Fruit fly (Drosophila melanogaster) whole organism, embryonic: Measurements from ENCODE around the gene Smu1.

Source experiments
- Adf1 ChIP-seq: fragments of 200-800 bp; sonication (Bioruptor generic); IDR thresholded peaks from 2 replicates; pipeline ENCODE4 v1.3.6; 2022; ENCODE audit warnings: missing biosample characterization, missing genetic modification characterization
- CG11456 ChIP-seq: fragments of 200-800 bp; sonication (Bioruptor generic); IDR thresholded peaks from 3 replicates; pipeline ENCODE4 v1.3.6; 2022; ENCODE audit warnings: missing biosample characterization, missing genetic modification characterization
- CG16779 ChIP-seq: fragments of 200-800 bp; sonication (Bioruptor generic); IDR thresholded peaks from 2 replicates; pipeline ENCODE4 v1.3.6; 2022; ENCODE audit warnings: missing biosample characterization, missing genetic modification characterization
- CG17612 ChIP-seq: fragments of 200-800 bp; sonication (Bioruptor generic); IDR thresholded peaks from 2 replicates; pipeline ENCODE4 v1.3.6; 2022; ENCODE audit warnings: missing biosample characterization, missing genetic modification characterization
- CG2712 ChIP-seq: fragments of 200-800 bp; optimal IDR thresholded peaks from 3 replicates; lab custom pipeline; 2019; ENCODE audit warnings: missing biosample characterization, mild to moderate bottlenecking, missing genetic modification characterization, moderate library complexity
- CG30431 ChIP-seq: fragments of 200-800 bp; sonication (Bioruptor generic); optimal IDR thresholded peaks from 2 replicates; lab custom pipeline; 2017; ENCODE audit warnings: missing biosample characterization, missing genetic modification characterization
- CG8478 ChIP-seq: fragments of >200 bp; optimal IDR thresholded peaks from 2 replicates; lab custom pipeline; 2018
- D19A ChIP-seq: fragments of 200-800 bp; optimal IDR thresholded peaks from 3 replicates; lab custom pipeline; 2019; ENCODE audit warnings: missing biosample characterization, mild to moderate bottlenecking, missing genetic modification characterization, moderate library complexity
- Deaf1 ChIP-seq: fragments of 200-800 bp; optimal IDR thresholded peaks from 3 replicates; lab custom pipeline; 2019; ENCODE audit warnings: missing biosample characterization, mild to moderate bottlenecking, missing genetic modification characterization, moderate library complexity
- Ets65A ChIP-seq: fragments of 200-800 bp; sonication (Bioruptor generic); peaks from one replicate; lab custom pipeline; 2016; ENCODE audit warnings: missing biosample characterization, missing genetic modification characterization
- GATAe ChIP-seq: fragments of 200-800 bp; sonication (Bioruptor generic); conservative IDR thresholded peaks from 2 replicates; pipeline ENCODE4 v1.3.6; 2022; ENCODE audit warnings: missing biosample characterization, missing genetic modification characterization
- H2.0 ChIP-seq: fragments of 200-800 bp; sonication (Bioruptor generic); IDR thresholded peaks from 2 replicates; pipeline ENCODE4 v1.3.6; 2022; ENCODE audit warnings: missing biosample characterization, missing genetic modification characterization
- HLH3B ChIP-seq: fragments of 200-800 bp; sonication (Bioruptor generic); IDR thresholded peaks from 2 replicates; pipeline ENCODE4 v1.3.6; 2022; ENCODE audit warnings: missing biosample characterization, missing genetic modification characterization
- HLH54F ChIP-seq: fragments of 200-800 bp; sonication (Bioruptor generic); optimal IDR thresholded peaks from 3 replicates; lab custom pipeline; 2016; ENCODE audit warnings: missing biosample characterization, missing genetic modification characterization
- HmgZ ChIP-seq: fragments of 200-800 bp; sonication (Bioruptor generic); optimal IDR thresholded peaks from 2 replicates; lab custom pipeline; 2018; ENCODE audit warnings: missing biosample characterization, mild to moderate bottlenecking, missing genetic modification characterization
- Hr51 ChIP-seq, 2 experiments: fragments of 200-800 bp; sonication (Bioruptor generic); optimal IDR thresholded peaks; 2 replicates in 1 of 2; 3 replicates in 1 of 2; lab custom pipeline; 2016 to 2018; ENCODE audit warnings: missing biosample characterization in 2 of 2, missing genetic modification characterization in 2 of 2, mild to moderate bottlenecking in 1 of 2, moderate library complexity in 1 of 2
- Kr ChIP-seq: fragments of 200-800 bp; sonication (Bioruptor generic); optimal IDR thresholded peaks from 2 replicates; lab custom pipeline; 2017; ENCODE audit warnings: missing biosample characterization, mild to moderate bottlenecking, missing genetic modification characterization
- Lim3 ChIP-seq: fragments of 200-800 bp; sonication (Bioruptor generic); IDR thresholded peaks from 2 replicates; pipeline ENCODE4 v1.3.6; 2022; ENCODE audit warnings: missing biosample characterization, missing genetic modification characterization
- NC2α ChIP-seq: fragments of 200-800 bp; sonication (Bioruptor generic); optimal IDR thresholded peaks from 2 replicates; lab custom pipeline; 2016; ENCODE audit warnings: missing biosample characterization, missing genetic modification characterization
- Poxn ChIP-seq: fragments of 200-800 bp; sonication (Bioruptor generic); IDR thresholded peaks from 2 replicates; pipeline ENCODE4 v1.3.6; 2022; ENCODE audit warnings: missing biosample characterization, missing genetic modification characterization
- Sry-β ChIP-seq: fragments of 200-800 bp; sonication (Bioruptor generic); optimal IDR thresholded peaks from 2 replicates; lab custom pipeline; 2018; ENCODE audit warnings: missing biosample characterization, mild to moderate bottlenecking, missing genetic modification characterization, moderate library complexity
- Trl ChIP-seq, 3 experiments: fragments of >200 bp in 2 of 3; fragments of 200-800 bp in 1 of 3; sonication (Bioruptor generic) in 1 of 3; optimal IDR thresholded peaks; 2 replicates in 1 of 3; 3 replicates in 2 of 3; lab custom pipeline; 2016 to 2017; ENCODE audit warnings: missing biosample characterization in 1 of 3, missing genetic modification characterization in 1 of 3
- abd-A ChIP-seq: fragments of 200-800 bp; sonication (Bioruptor generic); optimal IDR thresholded peaks from 3 replicates; lab custom pipeline; 2019; ENCODE audit warnings: missing biosample characterization, mild to moderate bottlenecking, missing genetic modification characterization, moderate library complexity
- al ChIP-seq: fragments of 200-800 bp; sonication (Bioruptor generic); IDR thresholded peaks from 2 replicates; pipeline ENCODE4 v1.3.6; 2022; ENCODE audit warnings: missing biosample characterization, missing genetic modification characterization
- aop ChIP-seq: fragments of 200-800 bp; sonication (Bioruptor generic); IDR thresholded peaks from 2 replicates; pipeline ENCODE4 v1.3.6; 2022; ENCODE audit warnings: missing biosample characterization, missing genetic modification characterization
- cg ChIP-seq: fragments of 200-800 bp; sonication (Bioruptor generic); optimal IDR thresholded peaks from 3 replicates; lab custom pipeline; 2019; ENCODE audit warnings: missing biosample characterization, mild to moderate bottlenecking, missing genetic modification characterization, moderate library complexity
- chinmo ChIP-seq: fragments of 200-800 bp; sonication (Bioruptor generic); IDR thresholded peaks from 4 replicates; pipeline ENCODE4 v1.3.6; 2022; ENCODE audit warnings: missing biosample characterization, missing genetic modification characterization; ENCODE audit not compliant: partially characterized antibody
- cwo ChIP-seq: fragments of 200-800 bp; sonication (Bioruptor generic); optimal IDR thresholded peaks from 3 replicates; lab custom pipeline; 2017; ENCODE audit warnings: missing biosample characterization, missing genetic modification characterization, mild to moderate bottlenecking, moderate library complexity, missing genetic modification reagents
- dmrt11E ChIP-seq: fragments of 200-800 bp; sonication (Bioruptor generic); optimal IDR thresholded peaks from 3 replicates; lab custom pipeline; 2018; ENCODE audit warnings: missing biosample characterization, mild to moderate bottlenecking, missing genetic modification characterization, moderate library complexity
- ewg ChIP-seq: fragments of 200-800 bp; sonication (Bioruptor generic); optimal IDR thresholded peaks from 3 replicates; lab custom pipeline; 2017; ENCODE audit warnings: mild to moderate bottlenecking, missing biosample characterization, missing genetic modification reagents, missing genetic modification characterization
- grn ChIP-seq: fragments of 200-800 bp; sonication (Bioruptor generic); optimal IDR thresholded peaks from 3 replicates; lab custom pipeline; 2017; ENCODE audit warnings: missing biosample characterization, missing genetic modification characterization
- luna ChIP-seq: fragments of 200-800 bp; sonication (Bioruptor generic); optimal IDR thresholded peaks from 2 replicates; lab custom pipeline; 2016; ENCODE audit warnings: missing biosample characterization, missing genetic modification characterization
- mirr ChIP-seq: fragments of 200-800 bp; sonication (Bioruptor generic); optimal IDR thresholded peaks from 3 replicates; lab custom pipeline; 2018; ENCODE audit warnings: missing biosample characterization, mild to moderate bottlenecking, missing genetic modification characterization
- nerfin-1 ChIP-seq: fragments of 200-800 bp; sonication (Bioruptor generic); optimal IDR thresholded peaks from 3 replicates; lab custom pipeline; 2019; ENCODE audit warnings: missing biosample characterization, mild to moderate bottlenecking, missing genetic modification characterization, moderate library complexity
- nerfin-2 ChIP-seq: fragments of 200-800 bp; sonication (Bioruptor generic); IDR thresholded peaks from 2 replicates; pipeline ENCODE4 v1.3.6; 2022; ENCODE audit warnings: missing biosample characterization, missing genetic modification characterization; ENCODE audit not compliant: partially characterized antibody
- org-1 ChIP-seq: fragments of 200-800 bp; sonication (Bioruptor generic); optimal IDR thresholded peaks from 2 replicates; lab custom pipeline; 2017; ENCODE audit warnings: missing biosample characterization, missing genetic modification characterization
- otp ChIP-seq: fragments of 200-800 bp; sonication (Bioruptor generic); IDR thresholded peaks from 3 replicates; pipeline ENCODE4, ENCODE4 v1.3.6; 2022; ENCODE audit warnings: missing biosample characterization, missing genetic modification characterization
- repo ChIP-seq: fragments of 200-800 bp; sonication (Bioruptor generic); optimal IDR thresholded peaks from 2 replicates; lab custom pipeline; 2016; ENCODE audit warnings: missing biosample characterization, missing genetic modification characterization
- rib ChIP-seq: fragments of 200-800 bp; sonication (Bioruptor generic); IDR thresholded peaks from 2 replicates; pipeline ENCODE4 v1.3.6; 2022; ENCODE audit warnings: missing biosample characterization, missing genetic modification characterization
- row ChIP-seq: fragments of 200-800 bp; sonication (Bioruptor generic); IDR thresholded peaks from 3 replicates; pipeline ENCODE4 v1.3.6; 2022; ENCODE audit warnings: missing biosample characterization, missing genetic modification characterization
- sens-2 ChIP-seq: fragments of 200-800 bp; sonication (Bioruptor generic); IDR thresholded peaks from 2 replicates; pipeline ENCODE4 v1.3.6; 2022; ENCODE audit warnings: missing biosample characterization, missing genetic modification characterization
- slbo ChIP-seq: fragments of 200-800 bp; sonication (Bioruptor generic); IDR thresholded peaks from 2 replicates; pipeline ENCODE4 v1.3.6; 2022; ENCODE audit warnings: missing biosample characterization, missing genetic modification characterization
- sna ChIP-seq: fragments of 200-800 bp; sonication (Bioruptor generic); IDR thresholded peaks from 2 replicates; pipeline ENCODE4 v1.3.6; 2022; ENCODE audit warnings: missing biosample characterization, missing genetic modification characterization; ENCODE audit not compliant: partially characterized antibody
- trem ChIP-seq: fragments of 200-800 bp; optimal IDR thresholded peaks from 3 replicates; lab custom pipeline; 2019; ENCODE audit warnings: missing biosample characterization, mild to moderate bottlenecking, missing genetic modification characterization, moderate library complexity

Smu1 gene

DNA sequence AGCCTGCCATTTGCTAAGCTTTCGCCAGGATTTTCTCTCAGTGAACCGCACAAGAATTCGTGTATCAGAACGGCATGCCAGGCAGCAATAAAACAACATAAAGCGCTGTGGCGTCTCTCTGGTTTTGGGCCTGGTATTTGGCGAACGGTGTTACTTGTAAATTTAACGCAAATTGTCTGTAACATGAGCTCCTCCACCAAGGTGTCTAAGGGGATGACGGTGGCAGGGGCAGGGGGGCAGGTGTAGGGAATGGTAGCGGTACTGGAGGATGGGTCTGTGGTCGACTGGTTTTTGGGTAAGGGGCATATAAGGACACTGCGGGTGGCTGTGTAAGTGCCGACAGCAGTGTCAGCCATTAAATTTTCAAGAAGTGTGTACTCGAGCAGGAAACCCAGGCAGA, 16.3 kb downstream of the Smu1 start:
- TF ChIP-seq mirr, result peak; percentile 51
- peak; percentile 73 for TF ChIP-seq abd-A (tag; lab: Kevin White, UChicago)
- no peak for TF ChIP-seq CG2712 (tag; lab: Kevin White, UChicago)
- no peak for TF ChIP-seq Kr (GFP tag; lab: Kevin White, UChicago)
- TF ChIP-seq CG11456 (GFP tag; lab: Robert Waterston, UW), result 0 out of 3 replicates have a peak, but pooled peaks have one; percentile 31
- peak; percentile 71 for TF ChIP-seq Ets65A
- TF ChIP-seq D19A (tag; lab: Kevin White, UChicago), result no peak

DNA sequence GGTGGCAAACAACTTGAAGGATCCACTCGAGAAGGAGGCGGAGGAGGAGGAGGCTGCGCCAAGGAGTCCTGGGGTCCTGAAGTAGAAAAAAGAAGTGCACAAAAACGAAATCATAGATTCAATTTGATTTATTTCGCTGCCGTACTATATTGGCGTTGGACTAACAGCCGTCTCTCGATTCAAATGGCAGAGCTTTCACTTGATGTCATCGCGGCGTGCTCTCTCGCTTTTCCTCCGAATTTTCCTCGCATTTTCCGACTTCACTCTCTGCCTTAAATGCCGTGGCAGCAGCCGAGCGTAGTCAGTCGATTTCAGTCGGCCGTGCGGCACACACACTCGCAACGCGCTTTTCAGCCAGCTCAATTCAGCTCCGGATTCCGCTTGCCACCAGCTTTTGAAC, 31.2 kb downstream of the Smu1 start, which contains the start of gene CG43732:
Gene CG43732, plus strand, starts transcription at position 301 of the 400 bp plus-strand sequence.
- TF ChIP-seq CG16779 (GFP tag; lab: Robert Waterston, UW) (0 out of 2 replicates have a peak, but pooled peaks have one; percentile 10), Ets65A (peak; percentile 70), Hr51 (GFP tag; optimal IDR thresholded peaks at IDR 0.05; lab: Kevin White, UChicago) (no peak), aop (no peak), trem (tag; lab: Kevin White, UChicago) (no peak), Trl (optimal IDR thresholded peaks at IDR 0.05; lab: Kevin White, UChicago) (peak in 1 of 2 experiments; percentile 14), Trl (GFP tag; optimal IDR thresholded peaks at IDR 0.05; lab: Kevin White, UChicago) (no peak), repo (GFP tag; lab: Kevin White, UChicago) (no peak), Deaf1 (tag; lab: Kevin White, UChicago) (peak; percentile 78), abd-A (tag; lab: Kevin White, UChicago) (peak; percentile 8), al (no peak)

- TF ChIP-seq HLH54F (GFP tag; lab: Kevin White, UChicago), result no peak
- TF ChIP-seq Adf1 (GFP tag; lab: Robert Waterston, UW), result peak; percentile 7; the same call in 1 of the 2 replicates
- 0 out of 4 replicates have a peak, but pooled peaks have one; percentile 12 for TF ChIP-seq chinmo
- 0 out of 2 replicates have a peak, but pooled peaks have one; percentile 14 for TF ChIP-seq sna
- TF ChIP-seq cwo (GFP tag; lab: Kevin White, UChicago), result no peak
- no peak for TF ChIP-seq Poxn
- peak; percentile 85 for TF ChIP-seq ewg (GFP tag; lab: Kevin White, UChicago)
- TF ChIP-seq row (GFP tag; lab: Robert Waterston, UW), result peak; percentile 61; the same call in 1 of the 3 replicates
- no peak for TF ChIP-seq sens-2
- TF ChIP-seq Trl (optimal IDR thresholded peaks at IDR 0.05; lab: Kevin White, UChicago), result peak; percentile 22 to 48
- no peak for TF ChIP-seq Trl (GFP tag; optimal IDR thresholded peaks at IDR 0.05; lab: Kevin White, UChicago)
- TF ChIP-seq CG30431 (GFP tag; lab: Kevin White, UChicago), result no peak
- TF ChIP-seq abd-A (tag; lab: Kevin White, UChicago), result peak; percentile 51
- TF ChIP-seq CG17612, result no peak
- no peak for TF ChIP-seq org-1 (GFP tag; lab: Kevin White, UChicago)
- TF ChIP-seq GATAe (GFP tag; lab: Robert Waterston, UW), result peak; percentile 90
- TF ChIP-seq grn (GFP tag; lab: Kevin White, UChicago), result peak; percentile 13
- TF ChIP-seq, all 482 proteins: peak for 9
Measured at dm6 chr3R:18949131-18949530, 32.0 kb downstream of the Smu1 start.

dm6 chr3R:18947307-18947706, 33.8 kb downstream of the Smu1 start:
- TF ChIP-seq slbo (GFP tag; lab: Robert Waterston, UW) (no peak), luna (no peak), CG8478 (peak; percentile 71)

- TF ChIP-seq ewg (GFP tag; lab: Kevin White, UChicago) (peak; percentile 0), H2.0 (GFP tag; lab: Robert Waterston, UW) (no peak), Trl (optimal IDR thresholded peaks at IDR 0.05; lab: Kevin White, UChicago) (peak; percentile 51 to 75), Trl (GFP tag; optimal IDR thresholded peaks at IDR 0.05; lab: Kevin White, UChicago) (no peak), cg (GFP tag; lab: Kevin White, UChicago) (peak; percentile 36), nerfin-1 (tag; lab: Kevin White, UChicago) (no peak), Lim3 (GFP tag; lab: Robert Waterston, UW) (no peak), HLH3B (GFP tag; lab: Robert Waterston, UW) (no peak), CG2712 (tag; lab: Kevin White, UChicago) (no peak), dmrt11E (tag; lab: Kevin White, UChicago) (no peak), Sry-β (no peak), otp (no peak), rib (GFP tag; lab: Robert Waterston, UW) (no peak), nerfin-2 (GFP tag; lab: Robert Waterston, UW) (no peak), HmgZ (tag; lab: Kevin White, UChicago) (no peak), NC2α (GFP tag; lab: Kevin White, UChicago) (no peak)
Measured at dm6 chr3R:18931725-18932124, 49.4 kb downstream of the Smu1 start.
